Comparison of ENCODE assay signal across 5 fruit fly cellular contexts in genomic region chr3R:15371833-15372232, dm6.
TF ChIP-seq lines count a peak whose summit lies in the region.

Ccm3 (plus strand) TSS chr3R:15371957.
CG6136 (minus strand) TSS chr3R:15372212.

- no peak for TF ChIP-seq CTCF in whole organism, embryonic (GFP tag; optimal IDR thresholded peaks at IDR 0.05; lab: Kevin White, UChicago)

TF ChIP-seq in whole organism, adult, 20 proteins besides CTCF, POLR2A, EP300 and RAD21 (continues in another document):
- peak; percentile 32 for TF ChIP-seq toe (GFP tag; optimal IDR thresholded peaks at IDR 0.05; lab: Kevin White, UChicago)
- TF ChIP-seq CG12768 (GFP tag; optimal IDR thresholded peaks at IDR 0.05; lab: Kevin White, UChicago): peak; percentile 69
- TF ChIP-seq CG14711 (tag; optimal IDR thresholded peaks at IDR 0.05; lab: Kevin White, UChicago): peak; percentile 38
- peak; percentile 53 for TF ChIP-seq CG33017 (tag; optimal IDR thresholded peaks at IDR 0.05; lab: Kevin White, UChicago)
- no peak for TF ChIP-seq kay (GFP tag; lab: Kevin White, UChicago; ENCODE audit: borderline replicate concordance)
- TF ChIP-seq tj (GFP tag; optimal IDR thresholded peaks at IDR 0.05; lab: Kevin White, UChicago): no peak
- TF ChIP-seq Mnt (GFP tag; optimal IDR thresholded peaks at IDR 0.05; lab: Kevin White, UChicago): peak; percentile 73
- TF ChIP-seq pad (GFP tag; optimal IDR thresholded peaks at IDR 0.05; lab: Kevin White, UChicago): peak; percentile 70
- peak; percentile 45 for TF ChIP-seq cic (GFP tag; optimal IDR thresholded peaks at IDR 0.05; lab: Kevin White, UChicago)
- no peak for TF ChIP-seq cnc (optimal IDR thresholded peaks at IDR 0.05; lab: Kevin White, UChicago)
- TF ChIP-seq Clk (GFP tag; optimal IDR thresholded peaks at IDR 0.05; lab: Kevin White, UChicago): peak; percentile 37
- TF ChIP-seq Crg-1 (GFP tag; optimal IDR thresholded peaks at IDR 0.05; lab: Kevin White, UChicago): peak; percentile 85
- TF ChIP-seq Hr96 (GFP tag; optimal IDR thresholded peaks at IDR 0.05; lab: Kevin White, UChicago): peak; percentile 72
- peak; percentile 38 for TF ChIP-seq CG1620 (GFP tag; optimal IDR thresholded peaks at IDR 0.05; lab: Kevin White, UChicago)
- no peak for TF ChIP-seq CG5204 (GFP tag; optimal IDR thresholded peaks at IDR 0.05; lab: Kevin White, UChicago)
- peak; percentile 31 for TF ChIP-seq CG11617 (GFP tag; optimal IDR thresholded peaks at IDR 0.05; lab: Kevin White, UChicago)
- peak; percentile 49 for TF ChIP-seq ovo (GFP tag; optimal IDR thresholded peaks at IDR 0.05; lab: Kevin White, UChicago)
- TF ChIP-seq bab1 (GFP tag; optimal IDR thresholded peaks at IDR 0.05; lab: Kevin White, UChicago): peak; percentile 66

TF ChIP-seq in whole organism, embryonic, 481 proteins besides CTCF, POLR2A, EP300 and RAD21 (continues in another document):
- no peak for TF ChIP-seq CG32767 (GFP tag; IDR thresholded peaks at IDR 0.05; lab: Robert Waterston, UW)
- TF ChIP-seq ham (GFP tag; IDR thresholded peaks at IDR 0.05; lab: Robert Waterston, UW): no peak
- 0 out of 2 replicates have a peak, but pooled peaks have one; percentile 20 for TF ChIP-seq Drgx (GFP tag; IDR thresholded peaks at IDR 0.05; lab: Robert Waterston, UW)
- no peak for TF ChIP-seq aop (GFP tag; IDR thresholded peaks at IDR 0.05; lab: Robert Waterston, UW)
- TF ChIP-seq CG18619 (GFP tag; optimal IDR thresholded peaks at IDR 0.05; lab: Kevin White, UChicago): peak; percentile 11
- no peak for TF ChIP-seq CG1647 (GFP tag; optimal IDR thresholded peaks at IDR 0.05; lab: Kevin White, UChicago)
- peak; percentile 35 for TF ChIP-seq Hsf (GFP tag; optimal IDR thresholded peaks at IDR 0.05; lab: Kevin White, UChicago)
- no peak for TF ChIP-seq Six4 (GFP tag; optimal IDR thresholded peaks at IDR 0.05; lab: Kevin White, UChicago)
- TF ChIP-seq CG4617 (GFP tag; optimal IDR thresholded peaks at IDR 0.05; lab: Kevin White, UChicago; ENCODE audit: borderline replicate concordance): peak; percentile 88
- TF ChIP-seq CG2129 (GFP tag; IDR thresholded peaks at IDR 0.05; lab: Robert Waterston, UW; ENCODE audit: partially characterized antibody): peak; percentile 77
- TF ChIP-seq CG17612 (GFP tag; IDR thresholded peaks at IDR 0.05; lab: Robert Waterston, UW): no peak
- no peak for TF ChIP-seq cad (GFP tag; optimal IDR thresholded peaks at IDR 0.05; lab: Kevin White, UChicago)
- TF ChIP-seq sima (GFP tag; optimal IDR thresholded peaks at IDR 0.05; lab: Kevin White, UChicago): no peak
- TF ChIP-seq croc (GFP tag; conservative IDR thresholded peaks at IDR 0.05; lab: Robert Waterston, UW): no peak; the same call in 2 of the 3 replicates
- no peak for TF ChIP-seq CG1024 (GFP tag; IDR thresholded peaks at IDR 0.05; lab: Robert Waterston, UW)
- no peak for TF ChIP-seq fd96Cb (tag; optimal IDR thresholded peaks at IDR 0.05; lab: Kevin White, UChicago)
- peak; percentile 64; the same call in 2 of the 3 replicates for TF ChIP-seq ci (GFP tag; IDR thresholded peaks at IDR 0.05; lab: Robert Waterston, UW)
- peak; percentile 14 for TF ChIP-seq MTF-1 (GFP tag; optimal IDR thresholded peaks at IDR 0.05; lab: Kevin White, UChicago; ENCODE audit: borderline replicate concordance)

TF ChIP-seq in whole organism, prepupa, 60 proteins besides CTCF, POLR2A, EP300 and RAD21 (continues in another document):
- no peak for TF ChIP-seq eg (GFP tag; IDR thresholded peaks at IDR 0.05; lab: Robert Waterston, UW)
- no peak for TF ChIP-seq Hr39 (GFP tag; optimal IDR thresholded peaks at IDR 0.05; lab: Kevin White, UChicago)
- TF ChIP-seq vri (GFP tag; optimal IDR thresholded peaks at IDR 0.05; lab: Kevin White, UChicago): no peak
- no peak for TF ChIP-seq spab (GFP tag; optimal IDR thresholded peaks at IDR 0.05; lab: Kevin White, UChicago)
- TF ChIP-seq net (GFP tag; optimal IDR thresholded peaks at IDR 0.05; lab: Kevin White, UChicago): no peak
- TF ChIP-seq CG15336 (GFP tag; IDR thresholded peaks at IDR 0.05; lab: Robert Waterston, UW): no peak
- TF ChIP-seq CG31627 (GFP tag; optimal IDR thresholded peaks at IDR 0.05; lab: Kevin White, UChicago): peak; percentile 44
- TF ChIP-seq Eip93F (GFP tag; optimal IDR thresholded peaks at IDR 0.05; lab: Kevin White, UChicago): no peak
- TF ChIP-seq Met (GFP tag; optimal IDR thresholded peaks at IDR 0.05; lab: Kevin White, UChicago): no peak
- no peak for TF ChIP-seq CG6163 (GFP tag; IDR thresholded peaks at IDR 0.05; lab: Robert Waterston, UW)
- TF ChIP-seq lz (GFP tag; optimal IDR thresholded peaks at IDR 0.05; lab: Kevin White, UChicago): peak; percentile 43
- TF ChIP-seq Smox (GFP tag; optimal IDR thresholded peaks at IDR 0.05; lab: Kevin White, UChicago): no peak
- no peak for TF ChIP-seq Lpt (GFP tag; optimal IDR thresholded peaks at IDR 0.05; lab: Kevin White, UChicago)
- no peak for TF ChIP-seq Blimp-1 (GFP tag; optimal IDR thresholded peaks at IDR 0.05; lab: Kevin White, UChicago)
- no peak for TF ChIP-seq CG8319 (GFP tag; optimal IDR thresholded peaks at IDR 0.05; lab: Kevin White, UChicago)
- TF ChIP-seq esn (GFP tag; optimal IDR thresholded peaks at IDR 0.05; lab: Kevin White, UChicago): peak; percentile 63
- TF ChIP-seq topi (GFP tag; optimal IDR thresholded peaks at IDR 0.05; lab: Kevin White, UChicago): peak; percentile 47
- TF ChIP-seq Hr38 (GFP tag; optimal IDR thresholded peaks at IDR 0.05; lab: Kevin White, UChicago): no peak
- TF ChIP-seq fd85E (GFP tag; optimal IDR thresholded peaks at IDR 0.05; lab: Kevin White, UChicago): no peak
- no peak for TF ChIP-seq CG6808 (GFP tag; optimal IDR thresholded peaks at IDR 0.05; lab: Kevin White, UChicago)
- TF ChIP-seq CG3919 (GFP tag; optimal IDR thresholded peaks at IDR 0.05; lab: Kevin White, UChicago): no peak

TF ChIP-seq in whole organism, pupa, 21 proteins besides CTCF, POLR2A, EP300 and RAD21:
- TF ChIP-seq rn (GFP tag; IDR thresholded peaks at IDR 0.05; lab: Robert Waterston, UW) (no peak), Pif1A (GFP tag; optimal IDR thresholded peaks at IDR 0.05; lab: Kevin White, UChicago) (no peak), CG8159 (tag; optimal IDR thresholded peaks at IDR 0.05; lab: Kevin White, UChicago) (no peak), CG34367 (tag; optimal IDR thresholded peaks at IDR 0.05; lab: Kevin White, UChicago) (no peak), CG17806 (tag; optimal IDR thresholded peaks at IDR 0.05; lab: Kevin White, UChicago) (no peak), CG8301 (tag; optimal IDR thresholded peaks at IDR 0.05; lab: Kevin White, UChicago) (no peak), CG15710 (tag; optimal IDR thresholded peaks at IDR 0.05; lab: Kevin White, UChicago) (peak; percentile 13), Snoo (tag; optimal IDR thresholded peaks at IDR 0.05; lab: Kevin White, UChicago) (peak; percentile 10), CG12605 (GFP tag; IDR thresholded peaks at IDR 0.05; lab: Robert Waterston, UW) (no peak), Ets98B (GFP tag; IDR thresholded peaks at IDR 0.05; lab: Robert Waterston, UW) (0 out of 2 replicates have a peak, but pooled peaks have one; percentile 10), CG32121 (GFP tag; IDR thresholded peaks at IDR 0.05; lab: Robert Waterston, UW) (0 out of 2 replicates have a peak, but pooled peaks have one; percentile 25), CG4496 (GFP tag; IDR thresholded peaks at IDR 0.05; lab: Robert Waterston, UW) (peak; percentile 45; the same call in 1 of the 3 replicates), fd96Ca (GFP tag; IDR thresholded peaks at IDR 0.05; lab: Robert Waterston, UW) (no peak)
TF ChIP-seq in whole organism, pupa: peak in this region for 5.

TF ChIP-seq in whole organism, wandering third instar larva, 38 proteins besides CTCF, POLR2A, EP300 and RAD21 (continues in another document):
- TF ChIP-seq CG9705 (GFP tag; optimal IDR thresholded peaks at IDR 0.05; lab: Kevin White, UChicago) (peak; percentile 20), Sp1 (GFP tag; optimal IDR thresholded peaks at IDR 0.05; lab: Kevin White, UChicago) (peak; percentile 54), GATAd (GFP tag; optimal IDR thresholded peaks at IDR 0.05; lab: Kevin White, UChicago) (no peak), HLH106 (tag; optimal IDR thresholded peaks at IDR 0.05; lab: Kevin White, UChicago) (peak; percentile 44), Hnf4 (GFP tag; optimal IDR thresholded peaks at IDR 0.05; lab: Kevin White, UChicago) (no peak), OdsH (GFP tag; optimal IDR thresholded peaks at IDR 0.05; lab: Kevin White, UChicago) (peak; percentile 36), usp (GFP tag; optimal IDR thresholded peaks at IDR 0.05; lab: Kevin White, UChicago) (no peak), Jra (GFP tag; optimal IDR thresholded peaks at IDR 0.05; lab: Kevin White, UChicago) (no peak), br (GFP tag; optimal IDR thresholded peaks at IDR 0.05; lab: Kevin White, UChicago) (peak; percentile 71), Dfd (GFP tag; optimal IDR thresholded peaks at IDR 0.05; lab: Kevin White, UChicago) (no peak), Vsx2 (GFP tag; optimal IDR thresholded peaks at IDR 0.05; lab: Kevin White, UChicago; ENCODE audit: partially characterized antibody) (no peak), fru (GFP tag; optimal IDR thresholded peaks at IDR 0.05; lab: Kevin White, UChicago) (peak; percentile 50), Hr83 (GFP tag; optimal IDR thresholded peaks at IDR 0.05; lab: Kevin White, UChicago; ENCODE audit: poor library complexity, severe bottlenecking) (peak; percentile 81), brk (GFP tag; optimal IDR thresholded peaks at IDR 0.05; lab: Kevin White, UChicago) (no peak), pan (optimal IDR thresholded peaks at IDR 0.05; lab: Kevin White, UChicago) (no peak), h (GFP tag; optimal IDR thresholded peaks at IDR 0.05; lab: Kevin White, UChicago) (peak; percentile 76), ey (GFP tag; optimal IDR thresholded peaks at IDR 0.05; lab: Kevin White, UChicago) (peak; percentile 5), lola (GFP tag; optimal IDR thresholded peaks at IDR 0.05; lab: Kevin White, UChicago) (no peak), woc (GFP tag; optimal IDR thresholded peaks at IDR 0.05; lab: Kevin White, UChicago) (no peak), CG32264 (GFP tag; optimal IDR thresholded peaks at IDR 0.05; lab: Kevin White, UChicago) (no peak), N (GFP tag; optimal IDR thresholded peaks at IDR 0.05; lab: Kevin White, UChicago) (no peak), psq (GFP tag; optimal IDR thresholded peaks at IDR 0.05; lab: Kevin White, UChicago) (peak; percentile 18), tai (GFP tag; optimal IDR thresholded peaks at IDR 0.05; lab: Kevin White, UChicago) (no peak), sv (GFP tag; optimal IDR thresholded peaks at IDR 0.05; lab: Kevin White, UChicago) (no peak), sage (GFP tag; optimal IDR thresholded peaks at IDR 0.05; lab: Kevin White, UChicago) (no peak), Dif (GFP tag; optimal IDR thresholded peaks at IDR 0.05; lab: Kevin White, UChicago; ENCODE audit: partially characterized antibody) (no peak), dsf (GFP tag; optimal IDR thresholded peaks at IDR 0.05; lab: Kevin White, UChicago; ENCODE audit: borderline replicate concordance) (no peak), Myc (optimal IDR thresholded peaks at IDR 0.05; lab: Kevin White, UChicago) (no peak), Abd-B (GFP tag; optimal IDR thresholded peaks at IDR 0.05; lab: Kevin White, UChicago) (no peak), Mio (GFP tag; optimal IDR thresholded peaks at IDR 0.05; lab: Kevin White, UChicago) (peak; percentile 4)
